Fruit fly (Drosophila melanogaster) whole organism, adult: ENCODE results near the gene Osi19.
A peak's percentile ranks its signal among the peaks of the same experiment; 100 is the strongest.

ENCODE experiments used
- CG11617 ChIP-seq: fragments of 200-800 bp; sonication (Bioruptor generic); optimal IDR thresholded peaks from 2 replicates; lab custom pipeline; 2017; ENCODE audit warnings: mild to moderate bottlenecking, missing biosample characterization, missing genetic modification reagents, missing genetic modification characterization
- CG12768 ChIP-seq: fragments of 200-800 bp; sonication (Bioruptor generic); optimal IDR thresholded peaks from 2 replicates; lab custom pipeline; 2017; ENCODE audit warnings: missing biosample characterization, missing genetic modification characterization, mild to moderate bottlenecking, moderate library complexity, missing genetic modification reagents
- CG14711 ChIP-seq: fragments of 200-800 bp; sonication (Bioruptor generic); optimal IDR thresholded peaks from 2 replicates; lab custom pipeline; 2018; ENCODE audit warnings: missing biosample characterization, mild to moderate bottlenecking, missing genetic modification characterization, moderate library complexity
- CG1620 ChIP-seq: fragments of 200-800 bp; sonication (Bioruptor generic); optimal IDR thresholded peaks from 2 replicates; lab custom pipeline; 2016; ENCODE audit warnings: missing biosample characterization, missing genetic modification characterization
- CG33017 ChIP-seq: fragments of 200-800 bp; sonication (Bioruptor generic); optimal IDR thresholded peaks from 2 replicates; lab custom pipeline; 2018; ENCODE audit warnings: missing biosample characterization, mild to moderate bottlenecking, missing genetic modification characterization, moderate library complexity
- CG5204 ChIP-seq: fragments of 200-800 bp; sonication (Bioruptor generic); optimal IDR thresholded peaks from 2 replicates; lab custom pipeline; 2016; ENCODE audit warnings: missing biosample characterization, missing genetic modification characterization
- CG7045 ChIP-seq: fragments of 200-800 bp; sonication (Bioruptor generic); optimal IDR thresholded peaks from 2 replicates; lab custom pipeline; 2017; ENCODE audit warnings: missing biosample characterization, mild to moderate bottlenecking, missing genetic modification characterization
- CG7101 ChIP-seq: fragments of 200-800 bp; sonication (Bioruptor generic); optimal IDR thresholded peaks from 2 replicates; lab custom pipeline; 2018; ENCODE audit warnings: missing biosample characterization, mild to moderate bottlenecking, missing genetic modification characterization, moderate library complexity
- Clk ChIP-seq: fragments of 200-800 bp; sonication (Bioruptor generic); optimal IDR thresholded peaks from 2 replicates; lab custom pipeline; 2017; ENCODE audit warnings: missing biosample characterization, missing genetic modification characterization
- Crg-1 ChIP-seq: fragments of 200-800 bp; sonication (Bioruptor generic); optimal IDR thresholded peaks from 2 replicates; lab custom pipeline; 2016; ENCODE audit warnings: missing biosample characterization, missing genetic modification characterization
- Hr96 ChIP-seq: fragments of 200-800 bp; sonication (Bioruptor generic); optimal IDR thresholded peaks from 2 replicates; lab custom pipeline; 2016; ENCODE audit warnings: missing biosample characterization, missing genetic modification characterization
- Mnt ChIP-seq: fragments of 200-800 bp; sonication (Bioruptor generic); optimal IDR thresholded peaks from 2 replicates; lab custom pipeline; 2016; ENCODE audit warnings: missing biosample characterization, mild to moderate bottlenecking, missing genetic modification characterization
- bab1 ChIP-seq: fragments of 200-800 bp; sonication (Bioruptor generic); optimal IDR thresholded peaks from 3 replicates; lab custom pipeline; 2019; ENCODE audit warnings: missing biosample characterization, mild to moderate bottlenecking, missing genetic modification characterization, moderate library complexity
- cic ChIP-seq: fragments of 200-800 bp; sonication (Bioruptor generic); optimal IDR thresholded peaks from 2 replicates; lab custom pipeline; 2017; ENCODE audit warnings: missing biosample characterization, mild to moderate bottlenecking, missing genetic modification characterization, moderate library complexity
- cnc ChIP-seq, 2 experiments: fragments of >200 bp; optimal IDR thresholded peaks; 2 replicates each; lab custom pipeline; 2017
- kay ChIP-seq: fragments of 200-800 bp; sonication (Bioruptor generic); peaks from one replicate; lab custom pipeline; 2016; ENCODE audit warnings: missing biosample characterization, missing genetic modification characterization, borderline replicate concordance
- ovo ChIP-seq: fragments of 200-800 bp; sonication (Bioruptor generic); optimal IDR thresholded peaks from 2 replicates; lab custom pipeline; 2016; ENCODE audit warnings: missing biosample characterization, missing genetic modification characterization
- pad ChIP-seq: fragments of 200-800 bp; sonication (Bioruptor generic); optimal IDR thresholded peaks from 3 replicates; lab custom pipeline; 2017; ENCODE audit warnings: missing biosample characterization, missing genetic modification characterization, mild to moderate bottlenecking, moderate library complexity, missing genetic modification reagents
- tj ChIP-seq: fragments of 200-800 bp; sonication (Bioruptor generic); optimal IDR thresholded peaks from 3 replicates; lab custom pipeline; 2017; ENCODE audit warnings: missing biosample characterization, mild to moderate bottlenecking, missing genetic modification characterization, moderate library complexity
- toe ChIP-seq: fragments of 200-800 bp; sonication (Bioruptor generic); optimal IDR thresholded peaks from 2 replicates; lab custom pipeline; 2016; ENCODE audit warnings: missing biosample characterization, missing genetic modification characterization

Osi19 gene

DNA sequence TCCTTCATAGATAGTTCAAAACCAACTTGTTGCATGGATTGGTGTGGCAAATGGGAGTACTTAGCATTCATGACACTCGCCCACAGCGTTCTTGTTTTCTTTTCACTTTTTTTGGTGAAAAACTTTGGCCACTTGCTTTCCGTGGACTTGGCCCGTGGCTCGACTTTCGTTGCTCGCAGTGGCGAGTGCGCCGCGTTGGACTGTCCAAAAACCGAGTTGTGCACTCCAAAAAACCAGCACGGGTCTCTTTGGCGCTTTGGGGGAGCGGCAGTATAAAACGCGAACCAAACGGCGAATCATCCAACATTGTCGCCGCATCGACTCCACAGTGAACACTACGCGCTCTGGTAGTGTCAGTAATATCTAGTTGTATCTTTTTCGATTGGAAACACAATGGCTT is 4.6 kb downstream of the Osi19 start, which contains the start of gene Osi20:
Osi20 (plus strand) TSS at position 301 of the 400 bp plus-strand sequence.
- TF ChIP-seq kay (GFP tag; lab: Kevin White, UChicago) (no peak), CG33017 (tag; lab: Kevin White, UChicago) (no peak), bab1 (GFP tag; lab: Kevin White, UChicago) (no peak), CG11617 (GFP tag; lab: Kevin White, UChicago) (no peak), CG7101 (no peak), cnc (optimal IDR thresholded peaks at IDR 0.05; lab: Kevin White, UChicago) (no peak), CG7045 (GFP tag; lab: Kevin White, UChicago) (no peak)

DNA sequence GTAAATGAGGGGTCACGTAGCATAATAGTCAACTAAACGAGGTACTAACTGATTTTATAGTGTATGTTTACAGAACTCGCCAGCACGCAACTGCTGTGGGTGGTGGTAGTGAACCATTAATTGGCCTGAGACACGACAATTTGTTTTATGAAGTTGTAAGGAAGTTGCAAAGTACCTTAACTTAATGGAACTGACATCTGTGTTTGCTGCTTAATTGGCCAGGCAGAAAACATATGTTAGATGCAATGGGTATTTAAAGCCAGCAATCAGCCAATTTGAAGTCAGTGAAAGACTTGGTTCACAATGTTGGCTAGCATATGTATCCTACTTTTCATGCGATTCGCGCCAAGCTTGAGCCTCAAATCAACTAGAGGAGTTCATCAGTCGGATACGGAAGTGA is 6.5 kb downstream of the Osi19 start, which contains the start of gene CG17917:
CG17917 (plus strand) TSS at position 301 of the 400 bp plus-strand sequence.
- TF ChIP-seq Hr96 (GFP tag; lab: Kevin White, UChicago) = no peak
- TF ChIP-seq cnc (optimal IDR thresholded peaks at IDR 0.05; lab: Kevin White, UChicago) = no peak
- no peak for TF ChIP-seq CG14711 (tag; lab: Kevin White, UChicago)
- TF ChIP-seq toe (GFP tag; lab: Kevin White, UChicago) = no peak
- TF ChIP-seq cic (GFP tag; lab: Kevin White, UChicago) = no peak
- no peak for TF ChIP-seq tj
- no peak for TF ChIP-seq Mnt
- no peak for TF ChIP-seq ovo (GFP tag; lab: Kevin White, UChicago)
- no peak for TF ChIP-seq CG7045 (GFP tag; lab: Kevin White, UChicago)
- no peak for TF ChIP-seq CG11617 (GFP tag; lab: Kevin White, UChicago)
- no peak for TF ChIP-seq CG1620 (GFP tag; lab: Kevin White, UChicago)
- no peak for TF ChIP-seq CG5204 (GFP tag; lab: Kevin White, UChicago)
- no peak for TF ChIP-seq CG33017 (tag; lab: Kevin White, UChicago)
- TF ChIP-seq Crg-1 (GFP tag; lab: Kevin White, UChicago) = no peak
- no peak for TF ChIP-seq kay (GFP tag; lab: Kevin White, UChicago)

DNA sequence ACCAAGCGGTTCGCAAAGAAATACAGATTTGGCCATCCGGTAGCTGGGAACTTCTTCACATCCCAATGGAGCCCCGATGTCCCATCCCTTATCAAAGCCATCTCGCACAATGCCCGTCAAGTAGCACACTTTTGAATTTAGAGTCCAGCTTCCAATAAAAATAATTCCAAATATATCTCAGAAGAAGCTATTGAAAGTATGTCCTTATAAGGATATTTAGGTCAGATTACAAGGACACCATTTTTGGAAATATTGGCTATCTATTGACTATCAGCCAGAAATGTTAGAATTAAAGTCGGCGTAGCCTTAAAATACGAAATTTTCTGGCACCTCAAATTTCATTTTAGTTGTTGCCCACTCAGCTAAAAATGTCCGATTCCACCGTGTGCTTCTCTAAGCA is 7.5 kb downstream of the Osi19 start, which contains the start of gene CG10298:
CG10298 (plus strand) TSS at position 301 of the 400 bp plus-strand sequence.
- TF ChIP-seq tj (no peak), Crg-1 (GFP tag; lab: Kevin White, UChicago) (no peak), ovo (GFP tag; lab: Kevin White, UChicago) (no peak), CG12768 (no peak), cic (GFP tag; lab: Kevin White, UChicago) (no peak), cnc (optimal IDR thresholded peaks at IDR 0.05; lab: Kevin White, UChicago) (no peak), CG11617 (GFP tag; lab: Kevin White, UChicago) (no peak), CG7101 (no peak), kay (GFP tag; lab: Kevin White, UChicago) (no peak), Hr96 (GFP tag; lab: Kevin White, UChicago) (no peak), CG7045 (GFP tag; lab: Kevin White, UChicago) (no peak), pad (no peak), CG14711 (tag; lab: Kevin White, UChicago) (no peak), CG5204 (GFP tag; lab: Kevin White, UChicago) (no peak), toe (GFP tag; lab: Kevin White, UChicago) (no peak), Mnt (no peak), CG33017 (tag; lab: Kevin White, UChicago) (no peak)

DNA sequence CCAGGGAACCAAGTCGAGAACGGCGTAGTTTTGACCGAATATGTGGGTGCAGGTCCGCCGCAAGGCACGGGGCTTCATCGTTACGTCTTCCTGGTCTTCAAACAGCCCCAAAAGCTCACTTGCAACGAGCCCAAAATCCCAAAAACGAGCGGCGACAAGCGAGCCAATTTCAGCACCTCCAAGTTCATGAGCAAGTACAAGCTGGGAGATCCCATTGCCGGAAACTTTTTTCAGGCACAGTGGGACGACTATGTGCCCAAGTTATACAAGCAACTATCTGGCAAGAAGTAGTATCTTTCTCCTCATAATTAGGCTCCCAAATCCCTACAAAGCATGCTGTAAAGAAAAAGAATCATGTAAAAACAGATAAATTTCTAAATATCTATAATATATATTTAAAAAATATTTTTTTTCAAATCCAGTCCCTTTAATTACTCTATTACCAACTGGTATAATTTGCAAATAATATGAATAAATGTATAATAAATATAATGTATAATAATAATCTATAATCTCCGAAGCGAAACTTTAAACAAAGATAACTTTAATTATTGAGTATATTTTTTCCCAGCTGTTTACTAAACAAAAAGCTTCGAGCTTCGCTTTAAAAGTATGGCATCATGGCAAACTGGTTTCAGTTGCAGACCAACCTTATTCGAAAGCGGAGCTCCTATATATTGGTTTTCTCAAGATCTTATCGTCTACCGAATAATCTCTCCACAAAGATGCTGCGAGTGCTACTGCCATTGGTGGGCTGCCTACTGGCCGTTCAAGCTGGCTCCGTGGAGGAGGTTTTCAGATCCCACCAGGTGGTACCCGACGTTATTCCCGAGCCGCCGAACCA is 8.5 kb downstream of the Osi19 start, which contains the start of gene CG17919:
CG17919 (plus strand) TSS at position 634 of the 844 bp plus-strand sequence.
- no peak for TF ChIP-seq CG7101
- TF ChIP-seq tj = no peak
- TF ChIP-seq CG5204 (GFP tag; lab: Kevin White, UChicago) = no peak
- TF ChIP-seq Mnt = no peak
- no peak for TF ChIP-seq bab1 (GFP tag; lab: Kevin White, UChicago)
- no peak for TF ChIP-seq Clk (GFP tag; lab: Kevin White, UChicago)
- no peak for TF ChIP-seq CG33017 (tag; lab: Kevin White, UChicago)
- TF ChIP-seq Hr96 (GFP tag; lab: Kevin White, UChicago) = no peak
- no peak for TF ChIP-seq CG7045 (GFP tag; lab: Kevin White, UChicago)
- TF ChIP-seq ovo (GFP tag; lab: Kevin White, UChicago) = no peak
- no peak for TF ChIP-seq CG11617 (GFP tag; lab: Kevin White, UChicago)
- TF ChIP-seq CG12768 = no peak
- no peak for TF ChIP-seq Crg-1 (GFP tag; lab: Kevin White, UChicago)

DNA sequence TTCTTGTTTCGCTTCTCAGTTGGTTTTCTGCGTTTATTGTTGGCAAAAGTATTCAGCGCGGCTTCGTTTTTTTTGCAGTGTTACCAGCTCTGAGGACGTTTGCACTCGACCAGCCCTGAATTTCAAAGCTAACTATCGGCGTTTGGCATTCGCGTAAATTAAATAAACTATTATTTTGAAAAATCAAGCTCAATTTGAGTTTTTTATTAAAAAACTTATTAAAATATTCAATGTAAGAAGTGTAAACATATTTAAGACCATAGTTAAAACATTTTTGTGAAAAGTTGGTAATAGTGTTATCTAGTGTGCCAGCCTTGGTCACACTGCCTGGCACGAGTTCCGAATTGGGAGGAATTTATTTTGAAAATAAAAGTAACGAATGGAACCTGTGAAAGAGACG is 10.7 kb downstream of the Osi19 start, which contains the start of the genes SmD2 and CG18048:
SmD2 (minus strand) TSS at position 98 of the 400 bp plus-strand sequence.
CG18048 (plus strand) TSS at position 298 of the 400 bp plus-strand sequence.
- TF ChIP-seq Clk (GFP tag; lab: Kevin White, UChicago) (no peak), CG1620 (GFP tag; lab: Kevin White, UChicago) (peak; percentile 23), cnc (optimal IDR thresholded peaks at IDR 0.05; lab: Kevin White, UChicago) (no peak), CG12768 (peak; percentile 7), Crg-1 (GFP tag; lab: Kevin White, UChicago) (no peak), CG14711 (tag; lab: Kevin White, UChicago) (peak; percentile 14), Mnt (peak; percentile 65), CG33017 (tag; lab: Kevin White, UChicago) (no peak), tj (peak; percentile 6), Hr96 (GFP tag; lab: Kevin White, UChicago) (peak; percentile 6), CG5204 (GFP tag; lab: Kevin White, UChicago) (peak; percentile 18), ovo (GFP tag; lab: Kevin White, UChicago) (no peak), bab1 (GFP tag; lab: Kevin White, UChicago) (peak; percentile 24)
